Fruit fly (Drosophila melanogaster) whole organism, embryonic: ENCODE measurements around the gene ida.
A peak's percentile ranks its signal among the peaks of the same experiment; 100 is the strongest.

Experiments used
- CG10147 ChIP-seq: fragments of 200-800 bp; sonication (Bioruptor generic); optimal IDR thresholded peaks from 2 replicates; lab custom pipeline; 2019; ENCODE audit warnings: missing biosample characterization, mild to moderate bottlenecking, missing genetic modification characterization, moderate library complexity
- CG10274 ChIP-seq: fragments of 200-800 bp; sonication (Bioruptor generic); optimal IDR thresholded peaks from 3 replicates; lab custom pipeline; 2017; ENCODE audit warnings: missing biosample characterization, mild to moderate bottlenecking, missing genetic modification characterization
- CG10366 ChIP-seq: fragments of 200-800 bp; sonication (Bioruptor generic); IDR thresholded peaks from 2 replicates; pipeline ENCODE4 v1.3.6; 2022; ENCODE audit warnings: missing biosample characterization, missing genetic modification characterization
- CG11695 ChIP-seq: fragments of 200-800 bp; sonication (Bioruptor generic); IDR thresholded peaks from 3 replicates; pipeline ENCODE4 v1.3.6; 2022; ENCODE audit warnings: missing biosample characterization, missing genetic modification characterization
- CG12155 ChIP-seq: fragments of 200-800 bp; sonication (Bioruptor generic); optimal IDR thresholded peaks from 3 replicates; lab custom pipeline; 2016; ENCODE audit warnings: missing biosample characterization, missing genetic modification characterization
- CG15073 ChIP-seq: fragments of 200-800 bp; sonication (Bioruptor generic); optimal IDR thresholded peaks from 2 replicates; lab custom pipeline; 2016; ENCODE audit warnings: missing biosample characterization, missing genetic modification characterization
- CG15479 ChIP-seq: fragments of 200-800 bp; sonication (Bioruptor generic); optimal IDR thresholded peaks from 3 replicates; lab custom pipeline; 2019; ENCODE audit warnings: missing biosample characterization, mild to moderate bottlenecking, missing genetic modification characterization, moderate library complexity
- CG15601 ChIP-seq: fragments of 200-800 bp; sonication (Bioruptor generic); optimal IDR thresholded peaks from 3 replicates; lab custom pipeline; 2019; ENCODE audit warnings: missing biosample characterization, mild to moderate bottlenecking, missing genetic modification characterization, moderate library complexity
- CG16779 ChIP-seq: fragments of 200-800 bp; sonication (Bioruptor generic); IDR thresholded peaks from 2 replicates; pipeline ENCODE4 v1.3.6; 2022; ENCODE audit warnings: missing biosample characterization, missing genetic modification characterization
- CG17328 ChIP-seq: fragments of 200-800 bp; sonication (Bioruptor generic); IDR thresholded peaks from 2 replicates; pipeline ENCODE4 v1.3.6; 2022; ENCODE audit warnings: missing biosample characterization, missing genetic modification characterization
- CG30403 ChIP-seq: fragments of 200-800 bp; sonication (Bioruptor generic); optimal IDR thresholded peaks from 3 replicates; lab custom pipeline; 2016; ENCODE audit warnings: missing biosample characterization, missing genetic modification characterization
- CG32532 ChIP-seq: fragments of 200-800 bp; sonication (Bioruptor generic); IDR thresholded peaks from 2 replicates; pipeline ENCODE4 v1.3.6; 2022; ENCODE audit warnings: missing biosample characterization, missing genetic modification characterization
- CG3407 ChIP-seq: fragments of 200-800 bp; sonication (Bioruptor generic); optimal IDR thresholded peaks from 2 replicates; lab custom pipeline; 2018; ENCODE audit warnings: missing biosample characterization, mild to moderate bottlenecking, missing genetic modification characterization
- CG34224 ChIP-seq: fragments of 200-800 bp; sonication (Bioruptor generic); IDR thresholded peaks from 3 replicates; pipeline ENCODE4 v1.3.6; 2022; ENCODE audit warnings: missing biosample characterization, missing genetic modification characterization; ENCODE audit not compliant: partially characterized antibody
- CG4360 ChIP-seq: fragments of 200-800 bp; sonication (Bioruptor generic); IDR thresholded peaks from 2 replicates; pipeline ENCODE4 v1.3.6; 2022; ENCODE audit warnings: missing biosample characterization, missing genetic modification characterization
- CG6854 ChIP-seq: fragments of 200-800 bp; sonication (Bioruptor generic); optimal IDR thresholded peaks from 3 replicates; lab custom pipeline; 2017; ENCODE audit warnings: missing biosample characterization, mild to moderate bottlenecking, missing genetic modification characterization
- CG7357 ChIP-seq: fragments of 200-800 bp; sonication (Bioruptor generic); IDR thresholded peaks from 3 replicates; pipeline ENCODE4 v1.3.6; 2022; ENCODE audit warnings: missing biosample characterization, missing genetic modification characterization
- CG7928 ChIP-seq: fragments of 200-800 bp; sonication (Bioruptor generic); optimal IDR thresholded peaks from 2 replicates; lab custom pipeline; 2017; ENCODE audit warnings: missing biosample characterization, mild to moderate bottlenecking, missing genetic modification characterization
- CG8290 ChIP-seq, 3 experiments: fragments of 200-800 bp; sonication (Bioruptor generic); optimal IDR thresholded peaks; 2 replicates each; lab custom pipeline; 2016 to 2019; ENCODE audit warnings: missing biosample characterization in 3 of 3, missing genetic modification characterization in 3 of 3, mild to moderate bottlenecking in 2 of 3, moderate library complexity in 1 of 3
- Drgx ChIP-seq: fragments of 200-800 bp; sonication (Bioruptor generic); IDR thresholded peaks from 2 replicates; pipeline ENCODE4 v1.3.6; 2022; ENCODE audit warnings: missing biosample characterization, missing genetic modification characterization
- E2f2 ChIP-seq: fragments of 200-800 bp; sonication (Bioruptor generic); IDR thresholded peaks from 2 replicates; pipeline ENCODE4 v1.3.6; 2022; ENCODE audit warnings: missing biosample characterization, missing genetic modification characterization
- Elba2 ChIP-seq: fragments of 200-800 bp; sonication (Bioruptor generic); optimal IDR thresholded peaks from 3 replicates; lab custom pipeline; 2016; ENCODE audit warnings: missing biosample characterization, missing genetic modification characterization
- H15 ChIP-seq: fragments of 200-800 bp; sonication (Bioruptor generic); IDR thresholded peaks from 3 replicates; pipeline ENCODE4 v1.3.6; 2022; ENCODE audit warnings: missing biosample characterization, missing genetic modification characterization
- Hr78 ChIP-seq, 2 experiments: fragments of 200-800 bp in 1 of 2; fragments of >200 bp in 1 of 2; sonication (Bioruptor generic) in 1 of 2; optimal IDR thresholded peaks; 2 replicates each; lab custom pipeline; 2017 to 2019; ENCODE audit warnings: missing biosample characterization in 2 of 2, missing genetic modification characterization in 2 of 2, mild to moderate bottlenecking in 1 of 2, moderate library complexity in 1 of 2
- Lpt ChIP-seq: fragments of >200 bp; optimal IDR thresholded peaks from 2 replicates; lab custom pipeline; 2018; ENCODE audit warnings: missing biosample characterization, missing genetic modification characterization
- PHDP ChIP-seq: fragments of 200-800 bp; sonication (Bioruptor generic); optimal IDR thresholded peaks from 3 replicates; lab custom pipeline; 2018; ENCODE audit warnings: missing biosample characterization, mild to moderate bottlenecking, missing genetic modification characterization, moderate library complexity
- Ptx1 ChIP-seq: fragments of 200-800 bp; sonication (Bioruptor generic); IDR thresholded peaks from 2 replicates; pipeline ENCODE4 v1.3.6; 2022; ENCODE audit warnings: missing biosample characterization, missing genetic modification characterization
- Sin3A ChIP-seq: fragments of >200 bp; optimal IDR thresholded peaks from 2 replicates; lab custom pipeline; 2018
- Six4 ChIP-seq: fragments of 200-800 bp; sonication (Bioruptor generic); optimal IDR thresholded peaks from 2 replicates; lab custom pipeline; 2016; ENCODE audit warnings: missing biosample characterization, missing genetic modification characterization
- Ssrp ChIP-seq: fragments of 200-800 bp; sonication (Bioruptor generic); optimal IDR thresholded peaks from 2 replicates; lab custom pipeline; 2018; ENCODE audit warnings: missing biosample characterization, mild to moderate bottlenecking, missing genetic modification characterization, moderate library complexity
- Xbp1 ChIP-seq: fragments of 200-800 bp; sonication (Bioruptor generic); optimal IDR thresholded peaks from 3 replicates; lab custom pipeline; 2016; ENCODE audit warnings: missing biosample characterization, mild to moderate bottlenecking, missing genetic modification characterization
- ase ChIP-seq: fragments of 200-800 bp; sonication (Bioruptor generic); IDR thresholded peaks from 3 replicates; pipeline ENCODE4 v1.3.6; 2022; ENCODE audit warnings: missing biosample characterization, missing genetic modification characterization
- az2 ChIP-seq: fragments of 200-800 bp; sonication (Bioruptor generic); optimal IDR thresholded peaks from 3 replicates; lab custom pipeline; 2016; ENCODE audit warnings: missing biosample characterization, missing genetic modification characterization
- chm ChIP-seq: fragments of 200-800 bp; sonication (Bioruptor generic); IDR thresholded peaks from 2 replicates; pipeline ENCODE4 v1.3.6; 2022; ENCODE audit warnings: missing biosample characterization, missing genetic modification characterization
- croc ChIP-seq: fragments of 200-800 bp; sonication (Bioruptor generic); conservative IDR thresholded peaks from 3 replicates; pipeline ENCODE4 v1.3.6; 2022; ENCODE audit warnings: missing biosample characterization, missing genetic modification characterization
- ems ChIP-seq: fragments of 200-800 bp; sonication (Bioruptor generic); optimal IDR thresholded peaks from 3 replicates; lab custom pipeline; 2016; ENCODE audit warnings: missing biosample characterization, missing genetic modification characterization
- en ChIP-seq: fragments of 200-800 bp; sonication (Bioruptor generic); optimal IDR thresholded peaks from 2 replicates; lab custom pipeline; 2016; ENCODE audit warnings: missing biosample characterization, missing genetic modification characterization
- fd3F ChIP-seq: fragments of 200-800 bp; sonication (Bioruptor generic); optimal IDR thresholded peaks from 2 replicates; lab custom pipeline; 2018; ENCODE audit warnings: missing biosample characterization, mild to moderate bottlenecking, missing genetic modification characterization, moderate library complexity
- gro ChIP-seq: fragments of 200-800 bp; sonication (Bioruptor generic); optimal IDR thresholded peaks from 2 replicates; lab custom pipeline; 2016; ENCODE audit warnings: missing biosample characterization, missing genetic modification characterization
- gsb-n ChIP-seq: fragments of 200-800 bp; sonication (Bioruptor generic); optimal IDR thresholded peaks from 3 replicates; lab custom pipeline; 2018; ENCODE audit warnings: missing biosample characterization, mild to moderate bottlenecking, missing genetic modification characterization
- kay ChIP-seq: fragments of 200-800 bp; sonication (Bioruptor generic); optimal IDR thresholded peaks from 2 replicates; lab custom pipeline; 2016; ENCODE audit warnings: missing biosample characterization, missing genetic modification characterization
- mirr ChIP-seq: fragments of 200-800 bp; sonication (Bioruptor generic); optimal IDR thresholded peaks from 3 replicates; lab custom pipeline; 2018; ENCODE audit warnings: missing biosample characterization, mild to moderate bottlenecking, missing genetic modification characterization
- prd ChIP-seq, 3 experiments: fragments of >200 bp in 2 of 3; fragments of 200-800 bp in 1 of 3; sonication (Bioruptor generic) in 1 of 3; optimal IDR thresholded peaks in 2 of 3; IDR thresholded peaks in 1 of 3; 2 replicates in 2 of 3; 3 replicates in 1 of 3; pipeline versions ENCODE4 v1.3.6 to Lab custom; 2017 to 2022; ENCODE audit warnings: missing biosample characterization in 1 of 3, missing genetic modification characterization in 1 of 3
- slou ChIP-seq: fragments of 200-800 bp; sonication (Bioruptor generic); optimal IDR thresholded peaks from 3 replicates; lab custom pipeline; 2016; ENCODE audit warnings: missing biosample characterization, missing genetic modification characterization
- tgo ChIP-seq: fragments of 200-800 bp; sonication (Bioruptor generic); IDR thresholded peaks from 3 replicates; pipeline ENCODE4 v1.3.6; 2022; ENCODE audit warnings: missing biosample characterization, missing genetic modification characterization
- tio ChIP-seq: fragments of 200-800 bp; sonication (Bioruptor generic); optimal IDR thresholded peaks from 2 replicates; lab custom pipeline; 2017; ENCODE audit warnings: missing biosample characterization, missing genetic modification characterization, inconsistent platforms
- tll ChIP-seq, 2 experiments: fragments of 200-800 bp in 1 of 2; fragments of >200 bp in 1 of 2; sonication (Bioruptor generic) in 1 of 2; optimal IDR thresholded peaks; 2 replicates each; lab custom pipeline; 2017 to 2019; ENCODE audit warnings: missing biosample characterization in 2 of 2, missing genetic modification characterization in 2 of 2, mild to moderate bottlenecking in 1 of 2, moderate library complexity in 1 of 2
- toy ChIP-seq: fragments of 200-800 bp; sonication (Bioruptor generic); IDR thresholded peaks from 2 replicates; pipeline ENCODE4 v1.3.6; 2022; ENCODE audit warnings: missing biosample characterization, missing genetic modification characterization
- usp ChIP-seq: fragments of >200 bp; optimal IDR thresholded peaks from 2 replicates; lab custom pipeline; 2017; ENCODE audit warnings: missing biosample characterization, missing genetic modification characterization
- vfl ChIP-seq: fragments of 200-800 bp; sonication (Bioruptor generic); optimal IDR thresholded peaks from 2 replicates; lab custom pipeline; 2016; ENCODE audit warnings: missing biosample characterization, missing genetic modification characterization
- vnd ChIP-seq: fragments of 200-800 bp; sonication (Bioruptor generic); IDR thresholded peaks from 3 replicates; pipeline ENCODE4 v1.3.6; 2022; ENCODE audit warnings: missing biosample characterization, missing genetic modification characterization; ENCODE audit not compliant: partially characterized antibody
- yki ChIP-seq: fragments of >200 bp; optimal IDR thresholded peaks from 3 replicates; lab custom pipeline; 2018

Gene ida

dm6 chr3L:3873094-3873493 is 32.0 kb upstream of the ida start (continued):
- no peak for TF ChIP-seq CG32532
- no peak for TF ChIP-seq CG15479 (GFP tag; lab: Kevin White, UChicago)
- no peak for TF ChIP-seq Ptx1 (GFP tag; lab: Robert Waterston, UW)
- TF ChIP-seq CG3407 (GFP tag; lab: Kevin White, UChicago), result peak; percentile 22
- TF ChIP-seq Sin3A, result no peak
- no peak for TF ChIP-seq CG17328 (GFP tag; lab: Robert Waterston, UW)
- TF ChIP-seq mirr (GFP tag; lab: Kevin White, UChicago), result no peak
- TF ChIP-seq CG15073, result no peak
- no peak; the same call in 2 of the 3 replicates for TF ChIP-seq ase (GFP tag; lab: Robert Waterston, UW)
- no peak for TF ChIP-seq Drgx
- no peak for TF ChIP-seq CG10274 (GFP tag; lab: Kevin White, UChicago)
- no peak for TF ChIP-seq CG11695
- TF ChIP-seq prd (optimal IDR thresholded peaks at IDR 0.05; lab: Kevin White, UChicago), result no peak
- peak; percentile 8; the same call in 1 of the 3 replicates for TF ChIP-seq prd (GFP tag; IDR thresholded peaks at IDR 0.05; lab: Robert Waterston, UW)
- TF ChIP-seq CG8290 (GFP tag; optimal IDR thresholded peaks at IDR 0.05; lab: Kevin White, UChicago), result no peak
- no peak for TF ChIP-seq CG8290 (tag; optimal IDR thresholded peaks at IDR 0.05; lab: Kevin White, UChicago)
- TF ChIP-seq tio (GFP tag; lab: Kevin White, UChicago), result no peak
- no peak for TF ChIP-seq CG10366 (GFP tag; lab: Robert Waterston, UW)
- TF ChIP-seq gsb-n (tag; lab: Kevin White, UChicago), result peak; percentile 79
- TF ChIP-seq CG7357 (GFP tag; lab: Robert Waterston, UW), result no peak
- no peak for TF ChIP-seq gro (GFP tag; lab: Kevin White, UChicago)
- no peak for TF ChIP-seq vnd (GFP tag; lab: Robert Waterston, UW)
- no peak for TF ChIP-seq en (GFP tag; lab: Kevin White, UChicago)
- TF ChIP-seq chm, result no peak
- no peak for TF ChIP-seq CG7928 (GFP tag; lab: Kevin White, UChicago)
- TF ChIP-seq kay (GFP tag; lab: Kevin White, UChicago), result no peak
- TF ChIP-seq toy (GFP tag; lab: Robert Waterston, UW), result no peak
- peak; percentile 58 for TF ChIP-seq PHDP (tag; lab: Kevin White, UChicago)
- TF ChIP-seq CG15601 (tag; lab: Kevin White, UChicago), result peak; percentile 79
- peak; percentile 71 for TF ChIP-seq Ssrp
- TF ChIP-seq Elba2 (GFP tag; lab: Kevin White, UChicago), result no peak
- TF ChIP-seq tgo (GFP tag; lab: Robert Waterston, UW), result no peak
- no peak for TF ChIP-seq usp (GFP tag; lab: Kevin White, UChicago)
- TF ChIP-seq Hr78 (GFP tag; optimal IDR thresholded peaks at IDR 0.05; lab: Kevin White, UChicago), result peak in 1 of 2 experiments; percentile 16
- peak; percentile 47 for TF ChIP-seq az2 (GFP tag; lab: Kevin White, UChicago)
- TF ChIP-seq croc, result peak; percentile 50; the same call in 2 of the 3 replicates
- no peak for TF ChIP-seq tll (GFP tag; optimal IDR thresholded peaks at IDR 0.05; lab: Kevin White, UChicago)
- no peak for TF ChIP-seq CG34224 (GFP tag; lab: Robert Waterston, UW)
- peak; percentile 4 for TF ChIP-seq Xbp1 (GFP tag; lab: Kevin White, UChicago)
- TF ChIP-seq CG16779, result no peak
- TF ChIP-seq ems, result no peak
- no peak for TF ChIP-seq H15 (GFP tag; lab: Robert Waterston, UW)
- TF ChIP-seq Lpt, result no peak
- TF ChIP-seq fd3F (GFP tag; lab: Kevin White, UChicago), result no peak
- TF ChIP-seq CG4360, result no peak
- peak; percentile 47 for TF ChIP-seq CG30403 (GFP tag; lab: Kevin White, UChicago)
- no peak for TF ChIP-seq E2f2
- no peak for TF ChIP-seq CG6854
- TF ChIP-seq yki (lab: Kevin White, UChicago), result no peak
- no peak for TF ChIP-seq CG10147 (GFP tag; lab: Kevin White, UChicago)
- no peak for TF ChIP-seq slou
- TF ChIP-seq Six4 (GFP tag; lab: Kevin White, UChicago), result no peak
- no peak for TF ChIP-seq vfl (GFP tag; lab: Kevin White, UChicago)
- no peak for TF ChIP-seq CG12155 (GFP tag; lab: Kevin White, UChicago)
